Fruit fly (Drosophila melanogaster) whole organism, prepupa: Measurements from ENCODE around the gene Schip1.

ENCODE experiments used
- Blimp-1 ChIP-seq: fragments of 200-800 bp; sonication (Bioruptor generic); optimal IDR thresholded peaks from 3 replicates; lab custom pipeline; 2017; ENCODE audit warnings: missing biosample characterization, missing genetic modification characterization, mild to moderate bottlenecking, moderate library complexity, missing genetic modification reagents
- CG10669 ChIP-seq: fragments of 200-800 bp; sonication (Bioruptor generic); optimal IDR thresholded peaks from 3 replicates; lab custom pipeline; 2018; ENCODE audit warnings: missing biosample characterization, mild to moderate bottlenecking, missing genetic modification characterization, moderate library complexity
- CG3032 ChIP-seq: fragments of 200-800 bp; optimal IDR thresholded peaks from 2 replicates; lab custom pipeline; 2019; ENCODE audit warnings: missing biosample characterization, mild to moderate bottlenecking, missing genetic modification characterization, moderate library complexity
- CG7368 ChIP-seq: fragments of 200-800 bp; sonication (Bioruptor generic); optimal IDR thresholded peaks from 3 replicates; lab custom pipeline; 2016; ENCODE audit warnings: missing biosample characterization, missing genetic modification characterization
- CG8632 ChIP-seq: fragments of 200-800 bp; sonication (Bioruptor generic); optimal IDR thresholded peaks from 3 replicates; lab custom pipeline; 2016; ENCODE audit warnings: missing biosample characterization, missing genetic modification characterization
- salr ChIP-seq, 2 experiments: fragments of 200-800 bp; sonication (Bioruptor generic); optimal IDR thresholded peaks; 3 replicates each; lab custom pipeline; 2016 to 2018; ENCODE audit warnings: missing biosample characterization in 2 of 2, missing genetic modification characterization in 2 of 2, mild to moderate bottlenecking in 1 of 2
- svp ChIP-seq: fragments of 200-800 bp; sonication (Bioruptor generic); peaks from one replicate; lab custom pipeline; 2016; ENCODE audit warnings: missing biosample characterization, missing genetic modification characterization

DNA sequence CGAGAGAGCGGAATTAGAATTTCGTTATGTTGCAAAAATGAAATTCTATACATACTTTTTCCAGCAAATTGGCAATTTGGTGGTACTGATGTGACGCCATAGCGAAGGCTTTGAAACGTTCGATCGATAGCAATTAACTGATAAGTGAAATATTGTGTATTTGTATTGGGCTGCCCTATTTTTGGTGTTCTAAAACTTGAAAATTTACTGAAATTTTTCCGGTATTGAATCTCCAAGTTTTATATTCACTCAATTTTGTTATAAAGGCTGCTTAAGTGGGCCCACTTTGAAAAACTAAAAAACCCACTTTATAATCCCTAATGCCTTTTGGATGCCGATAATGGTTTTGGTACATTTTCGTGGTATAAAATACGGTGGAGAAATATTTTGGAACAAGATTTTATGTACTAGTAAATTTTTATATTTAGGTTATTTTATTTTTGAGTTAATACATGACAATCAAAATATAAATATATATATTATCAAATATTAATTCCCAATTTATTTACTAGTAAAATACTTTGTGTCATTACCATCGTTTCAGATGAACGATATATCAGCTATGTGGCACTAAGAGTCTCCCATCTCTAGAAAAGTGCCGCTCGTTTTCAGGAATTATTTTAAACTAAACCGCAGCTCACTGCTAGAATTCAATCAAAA lies 31.6 kb upstream of the Schip1 start, which contains the start of the genes Cand1 and pim:
- TF ChIP-seq CG10669 (no peak), CG7368 (GFP tag; lab: Kevin White, UChicago) (no peak), salr (GFP tag; optimal IDR thresholded peaks at IDR 0.05; lab: Kevin White, UChicago) (no peak), CG3032 (tag; lab: Kevin White, UChicago) (peak; percentile 16), CG8632 (GFP tag; lab: Kevin White, UChicago) (no peak), Blimp-1 (no peak), svp (GFP tag; lab: Kevin White, UChicago) (no peak)
